Fruit fly (Drosophila melanogaster) whole organism, larva: ENCODE data around the gene CG31021.

ENCODE experiments used
- noc ChIP-seq: fragments of 200-800 bp; sonication (Bioruptor generic); optimal IDR thresholded peaks from 3 replicates; lab custom pipeline; 2019; ENCODE audit warnings: missing biosample characterization, mild to moderate bottlenecking, missing genetic modification characterization, moderate library complexity

Gene CG31021

DNA sequence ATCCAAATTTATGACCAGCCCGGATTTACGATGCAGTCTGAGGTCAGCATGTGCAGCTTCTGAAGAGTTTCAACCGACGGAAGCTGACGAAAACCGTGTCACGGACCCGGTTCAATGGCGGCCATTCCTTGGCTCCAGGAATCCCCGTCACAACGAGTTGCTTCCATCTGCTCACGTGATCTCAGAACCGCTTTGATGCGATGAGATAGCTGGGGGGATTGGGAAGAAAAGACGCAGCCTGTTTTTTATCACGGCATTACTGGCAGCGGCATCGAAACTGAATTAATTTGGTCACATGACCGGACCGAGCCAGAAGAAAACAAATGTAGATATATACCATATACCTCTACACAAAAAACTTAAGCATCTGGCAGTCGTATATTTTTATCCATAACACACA lies 11.2 kb upstream of the CG31021 start:
- TF ChIP-seq noc = no peak

DNA sequence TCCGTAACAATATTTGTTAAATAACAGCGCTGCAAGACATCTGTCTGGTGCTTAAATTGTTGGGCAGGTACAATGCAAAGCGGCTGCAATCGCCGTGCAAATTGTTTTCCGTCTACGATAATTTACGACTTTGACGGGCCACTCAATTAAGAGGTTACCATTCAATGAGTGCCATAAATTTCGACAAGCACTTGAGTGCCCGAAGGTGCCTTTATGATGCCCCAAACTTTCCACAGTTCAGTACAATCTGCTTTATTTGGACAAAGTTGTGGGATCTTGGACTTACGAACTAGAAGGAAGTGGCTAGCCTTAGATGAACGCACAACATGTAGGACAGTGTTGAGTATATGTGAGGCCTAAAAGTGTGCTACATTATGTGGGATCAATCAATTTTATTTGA lies 9.3 kb upstream of the CG31021 start:
- peak; percentile 50 for TF ChIP-seq noc

DNA sequence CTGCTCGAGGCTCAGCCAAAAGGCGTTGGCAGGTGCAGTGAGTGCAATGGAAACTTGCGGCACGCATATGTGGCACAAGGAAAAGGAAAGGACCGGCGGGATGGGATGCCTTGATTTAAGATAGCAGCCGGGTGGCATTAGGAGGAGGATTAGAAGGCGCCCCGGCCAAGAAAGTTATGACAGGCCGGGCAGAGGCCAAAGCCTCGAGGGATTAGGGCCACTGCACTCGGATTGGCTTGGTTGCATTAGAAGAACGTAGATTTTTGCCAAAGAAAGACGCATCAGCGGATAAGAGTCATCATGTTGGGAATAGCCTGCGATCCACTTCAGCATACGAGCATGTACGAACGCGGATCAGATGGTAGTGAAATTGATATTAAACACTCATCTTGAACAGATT lies 5.3 kb upstream of the CG31021 start, which contains the start of gene CG31019:
Gene CG31019, plus strand, starts transcription at position 301 of the 400 bp plus-strand sequence.
- TF ChIP-seq noc = no peak

DNA sequence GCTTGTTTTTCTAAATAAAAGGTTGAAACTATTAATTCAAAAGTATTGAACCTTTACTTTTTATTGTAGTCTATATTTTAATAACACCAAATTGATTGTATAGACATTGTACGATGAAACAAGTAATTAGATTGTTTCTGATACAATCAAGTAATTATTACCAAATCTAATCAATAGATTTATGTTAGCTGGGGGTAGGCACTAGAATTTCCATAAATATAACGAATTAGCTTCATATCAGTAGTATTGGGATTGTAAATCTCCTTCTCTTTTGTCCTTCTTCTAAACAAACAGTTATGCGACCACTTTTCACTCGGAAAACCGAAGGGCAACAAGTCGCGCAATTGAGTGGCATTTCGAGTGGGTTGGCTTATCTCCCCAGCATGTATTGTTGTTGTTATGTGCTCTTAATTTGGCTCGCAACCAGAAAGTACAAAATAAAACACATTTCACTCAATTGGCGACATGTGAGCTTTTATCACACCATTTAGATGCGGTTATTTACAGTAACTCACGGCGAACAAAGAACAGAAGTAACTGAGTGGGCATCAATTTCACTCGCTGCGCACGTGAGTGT lies 2.5 kb upstream of the CG31021 start:
- TF ChIP-seq noc = no peak

DNA sequence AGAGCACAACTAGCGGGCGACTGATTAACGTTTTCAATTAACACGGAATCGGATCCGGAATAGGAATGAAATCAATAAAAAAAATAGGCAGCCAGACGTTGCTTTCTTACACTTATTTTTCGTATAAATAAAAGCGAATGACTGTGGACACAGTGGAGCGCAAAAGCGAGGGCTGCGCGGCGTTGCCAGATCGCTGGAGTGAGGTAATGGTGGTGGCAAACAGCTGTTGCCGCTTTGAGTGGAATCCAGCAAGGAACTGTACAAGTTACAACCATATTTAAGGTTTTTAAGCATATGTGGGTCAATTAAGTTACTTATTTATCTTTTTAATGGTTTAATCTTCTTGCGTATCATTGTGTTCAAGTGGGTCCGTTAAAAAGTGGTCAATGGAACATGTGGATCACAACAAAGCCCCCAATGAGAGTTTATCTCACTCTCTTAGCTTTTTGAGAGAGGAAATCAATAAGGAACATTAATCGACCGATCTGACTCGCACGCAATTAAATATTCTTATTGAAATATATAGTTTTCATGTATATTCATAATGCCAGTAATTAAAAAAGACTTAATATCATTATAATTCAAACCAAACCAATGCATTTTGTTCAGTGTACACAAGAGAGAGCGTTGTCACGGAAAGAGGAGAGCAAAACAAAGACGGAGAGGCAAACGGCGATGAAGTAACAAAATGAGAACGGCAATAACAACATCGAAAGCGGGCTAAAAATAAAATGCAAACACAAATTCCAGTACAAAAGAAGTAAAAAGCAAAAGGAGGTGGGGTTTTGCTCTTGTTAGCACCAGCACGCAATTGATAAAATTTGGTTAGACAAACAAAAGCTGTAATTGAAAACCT lies 1.6 kb upstream of the CG31021 start:
- peak; percentile 80 for TF ChIP-seq noc

DNA sequence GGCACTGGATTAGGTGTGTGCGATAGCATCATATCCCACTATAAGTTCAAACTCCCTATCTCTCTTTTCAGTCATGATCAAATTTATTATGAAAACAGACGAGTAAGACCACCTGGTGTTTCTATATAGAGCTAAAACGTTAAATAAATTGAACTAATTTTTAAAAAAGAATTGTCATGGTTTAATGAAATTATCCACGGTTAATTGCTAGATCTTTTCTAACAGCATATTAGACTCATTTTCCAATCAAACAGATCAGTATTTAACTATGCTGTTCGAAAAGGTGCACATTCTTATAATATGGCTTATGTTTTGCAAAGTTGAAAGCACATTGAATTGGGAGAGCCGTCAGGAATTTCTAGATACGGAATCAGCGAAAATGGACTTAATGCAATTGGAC lies 1.9 kb downstream of the CG31021 start, which contains the start of gene PH4alphaNE3:
Gene PH4alphaNE3, plus strand, starts transcription at position 301 of the 400 bp plus-strand sequence.
- no peak for TF ChIP-seq noc

DNA sequence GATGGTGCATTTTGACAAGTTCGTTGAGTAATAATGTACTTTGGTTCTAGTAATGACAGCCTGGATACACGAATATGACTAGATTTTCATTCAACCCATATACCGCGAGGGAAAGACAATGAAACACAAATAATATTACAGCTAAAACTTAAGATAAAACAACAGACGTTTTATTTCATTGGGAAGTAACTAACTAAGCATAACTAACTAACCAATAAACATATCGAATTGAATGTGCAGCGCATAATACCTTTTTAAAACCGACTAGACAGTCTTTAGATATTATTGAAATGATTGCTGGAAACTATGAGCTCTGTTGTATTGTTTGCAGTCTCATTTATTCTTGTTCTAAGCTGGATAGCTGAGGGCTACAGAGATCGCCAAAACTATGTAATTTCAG lies 3.9 kb downstream of the CG31021 start, which contains the start of gene CG31016:
Gene CG31016, plus strand, starts transcription at position 301 of the 400 bp plus-strand sequence.
- no peak for TF ChIP-seq noc

DNA sequence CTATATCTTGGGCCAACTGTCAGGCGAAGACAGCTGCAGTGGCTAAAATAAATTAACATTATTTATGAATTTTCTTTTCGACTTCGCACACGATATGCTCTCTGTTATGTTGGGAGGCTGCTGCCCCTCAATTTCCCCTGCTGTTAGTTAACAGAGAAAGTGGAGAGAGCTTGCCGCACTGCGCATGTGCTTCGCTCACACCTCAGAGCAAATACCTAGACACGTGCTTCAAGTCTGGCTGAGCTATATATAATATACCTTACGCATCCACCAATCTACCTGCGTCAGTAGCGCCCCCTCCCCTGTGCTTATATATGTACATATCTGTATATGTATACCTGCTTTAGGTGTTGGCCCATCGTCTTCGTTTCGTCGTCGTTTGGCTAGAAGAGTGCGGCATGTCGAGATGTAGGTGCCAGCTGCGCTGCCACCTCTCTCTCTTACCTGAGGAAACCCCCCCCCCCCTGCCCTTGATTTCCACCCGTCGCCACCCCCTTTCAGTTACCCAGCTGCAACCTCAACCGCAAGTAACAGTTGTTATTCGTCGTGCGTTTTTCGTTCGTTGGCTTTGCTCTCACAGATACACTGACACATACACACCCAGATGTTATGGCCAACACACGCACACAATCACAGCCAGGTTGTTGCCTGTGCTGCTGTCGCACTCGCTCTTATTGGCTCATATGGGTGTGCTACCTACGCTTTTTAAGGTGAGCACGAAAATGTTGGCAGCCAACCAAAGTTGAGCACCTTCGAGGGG lies 14.3 kb downstream of the CG31021 start:
- TF ChIP-seq noc = no peak

DNA sequence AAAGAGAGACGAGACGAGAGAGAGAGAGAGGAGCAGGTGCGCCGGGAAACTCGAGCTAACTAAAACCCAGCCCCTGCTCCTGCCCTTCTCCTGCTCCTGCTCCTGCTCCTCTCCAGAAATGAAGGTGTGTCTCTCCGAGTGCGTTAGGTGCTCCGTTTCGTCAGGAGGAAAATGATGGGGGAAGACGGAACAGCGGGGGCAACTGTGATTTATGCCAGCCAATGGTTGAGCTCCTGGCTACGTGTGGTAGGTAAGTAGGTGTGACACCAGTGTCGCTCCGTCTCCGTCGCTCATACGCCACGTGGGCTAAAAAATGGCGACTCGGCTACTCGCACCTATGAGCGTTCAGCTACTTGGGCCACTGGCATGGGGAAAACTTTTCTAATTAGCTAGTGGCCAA lies 15.5 kb downstream of the CG31021 start:
- TF ChIP-seq noc = no peak

DNA sequence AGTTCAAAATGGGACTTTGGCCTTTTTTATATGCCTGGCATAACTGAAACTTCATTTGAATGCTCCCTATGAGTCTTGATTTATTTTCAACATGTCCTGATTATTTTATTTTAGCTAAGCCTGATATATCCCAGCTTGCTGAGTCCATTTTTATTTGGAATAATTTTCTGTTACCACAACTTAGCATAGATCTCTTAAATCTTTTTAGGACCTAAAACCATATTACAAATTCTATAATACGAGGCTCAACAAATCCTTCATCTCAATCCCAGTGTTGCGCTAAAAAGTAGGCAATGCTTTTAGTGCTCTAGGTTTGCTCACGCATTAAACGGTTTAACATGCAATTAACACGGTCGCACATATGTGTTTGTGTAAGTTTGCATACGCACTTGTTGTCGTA lies 19.8 kb downstream of the CG31021 start, which contains the start of gene CG44954:
Gene CG44954, minus strand, starts transcription at position 101 of the 400 bp plus-strand sequence.
- no peak for TF ChIP-seq noc

DNA sequence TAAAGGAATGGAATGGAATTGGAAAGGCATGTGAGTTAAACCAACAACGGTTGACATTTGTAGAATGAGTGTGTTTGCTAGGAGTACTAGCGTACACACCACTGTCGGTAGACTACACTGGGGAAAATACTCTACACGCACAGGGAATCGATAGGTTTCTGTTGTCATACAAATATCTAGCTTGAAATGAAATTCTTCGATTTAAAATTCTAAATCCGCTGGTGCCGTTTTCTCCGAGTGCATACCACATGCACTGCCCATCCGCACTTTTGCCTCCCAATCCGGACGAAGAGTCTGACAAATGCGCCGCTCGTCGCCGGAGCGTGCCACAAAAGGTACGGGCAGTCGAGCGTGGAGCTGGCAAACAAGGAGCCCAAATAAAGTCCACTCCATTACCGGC lies 26.9 kb downstream of the CG31021 start, which contains the start of gene CG2267:
Gene CG2267, minus strand, starts transcription at position 101 of the 400 bp plus-strand sequence.
- no peak for TF ChIP-seq noc

DNA sequence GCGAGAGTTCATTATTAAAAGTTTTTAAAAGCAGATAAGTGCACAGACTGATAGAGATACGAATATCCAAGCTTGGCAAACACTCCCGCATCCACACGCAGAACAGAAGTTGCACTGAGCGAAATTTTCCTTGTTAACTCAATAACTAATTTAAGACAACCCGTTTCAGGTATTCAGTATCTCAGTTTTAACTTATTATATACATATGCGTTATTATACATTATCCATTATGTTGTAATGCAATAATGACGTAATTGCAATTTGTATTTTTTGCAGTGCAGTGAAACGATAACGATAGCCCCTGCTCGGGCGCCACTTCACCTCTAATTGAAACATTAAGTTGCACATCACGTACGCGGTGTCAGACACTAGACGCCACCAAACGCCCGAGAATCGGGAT lies 41.2 kb downstream of the CG31021 start:
- no peak for TF ChIP-seq noc

DNA sequence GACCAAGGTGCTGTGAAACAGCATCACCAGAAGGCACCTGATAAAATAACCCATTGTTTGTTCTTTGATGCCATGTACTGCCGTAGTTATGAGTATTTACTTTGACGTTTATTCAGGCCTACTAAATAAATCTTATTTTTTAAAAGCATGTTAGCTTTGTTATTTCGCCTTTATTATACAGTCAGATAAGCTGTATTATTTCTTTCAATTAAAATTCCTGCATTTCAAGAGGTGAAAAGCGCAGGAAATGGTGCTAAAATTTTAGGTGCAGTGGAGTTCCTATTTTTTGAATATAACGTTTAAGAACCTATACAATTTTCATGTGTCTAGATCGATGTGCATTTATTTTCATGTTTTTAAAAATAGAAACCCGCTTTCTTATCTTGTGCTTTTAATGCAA lies 43.8 kb downstream of the CG31021 start, which contains the start of gene CG31013:
Gene CG31013, minus strand, starts transcription at position 101 of the 400 bp plus-strand sequence.
- no peak for TF ChIP-seq noc

DNA sequence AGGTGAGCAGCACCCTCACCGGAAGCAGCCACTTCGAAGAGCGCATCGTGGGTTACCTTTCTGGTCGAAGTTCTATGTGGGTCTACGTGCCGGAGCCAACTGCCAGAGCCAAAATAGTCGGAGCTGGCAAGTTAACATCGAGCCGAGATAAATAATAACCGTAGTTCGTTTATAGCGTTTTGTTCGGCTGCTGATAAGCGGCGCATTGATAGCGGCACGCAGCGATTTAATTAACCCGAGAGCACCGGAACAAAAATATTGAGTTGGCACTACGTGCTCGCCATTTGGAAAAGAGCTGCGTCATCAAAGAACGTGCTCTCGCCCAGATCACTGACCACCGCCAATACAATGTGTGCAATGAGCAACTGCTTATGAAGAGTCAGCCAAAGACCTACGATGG lies 46.4 kb downstream of the CG31021 start, which contains the start of gene PH4alphaPV:
Gene PH4alphaPV, minus strand, starts transcription at position 101 of the 400 bp plus-strand sequence.
- no peak for TF ChIP-seq noc

DNA sequence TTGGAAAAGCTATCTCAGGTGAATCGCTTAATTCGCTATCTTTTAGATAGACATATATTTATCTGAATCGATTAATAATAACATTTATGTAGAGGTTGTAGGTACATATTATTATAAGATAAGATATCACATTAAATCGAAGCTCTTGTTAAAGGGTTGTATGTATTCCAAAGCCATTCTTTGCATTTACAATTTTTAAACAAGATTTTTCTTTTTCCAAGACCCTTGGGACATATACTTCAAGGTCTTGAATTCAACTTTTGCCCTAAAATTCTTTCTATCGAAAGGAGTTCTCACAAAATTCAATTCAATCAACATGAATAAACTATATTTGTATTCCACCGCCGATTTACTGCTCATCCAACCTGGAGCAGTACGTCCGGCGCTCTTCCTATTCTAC lies 46.8 kb downstream of the CG31021 start, which contains the start of gene CG34432:
Gene CG34432, plus strand, starts transcription at position 301 of the 400 bp plus-strand sequence.
- no peak for TF ChIP-seq noc

DNA sequence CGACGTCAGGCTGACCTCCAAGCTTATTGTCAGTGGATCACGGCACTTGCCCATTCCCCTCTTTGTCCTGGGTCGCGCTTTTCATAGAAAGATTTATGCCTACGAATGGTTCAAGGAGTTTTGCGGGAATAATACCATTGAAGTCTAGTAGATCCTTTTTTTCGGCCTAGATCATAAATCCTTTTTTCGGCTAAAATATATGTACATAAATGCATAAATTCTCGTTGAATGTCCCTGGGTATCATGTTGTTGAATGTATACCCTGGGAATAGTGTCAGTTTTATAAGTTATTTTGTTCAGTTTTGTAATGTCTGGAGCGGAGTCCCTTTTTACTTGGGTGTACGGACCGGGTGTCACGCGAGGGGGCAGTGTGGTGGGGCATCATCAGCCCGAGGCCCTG lies 47.7 kb downstream of the CG31021 start, which contains the start of gene CG34433:
Gene CG34433, plus strand, starts transcription at position 301 of the 400 bp plus-strand sequence.
- TF ChIP-seq noc = no peak
